Worm (Caenorhabditis elegans) whole organism, young adult: Measurements from ENCODE around the gene F17E9.2.
"Not testable (repeated sequence)": the region's sequence is repeated elsewhere in the genome, so short reads cannot be mapped to it uniquely, and the experiment has no call there.

Experiments
- B0261.1 ChIP-seq: sonication (generic microtip); optimal IDR thresholded peaks from 2 replicates; lab custom pipeline; 2016; ENCODE audit warnings: mild to moderate bottlenecking, missing genetic modification characterization, moderate library complexity, missing compliant biosample characterization
- F10E7.11 ChIP-seq: sonication (generic microtip); optimal IDR thresholded peaks from 2 replicates; lab custom pipeline; 2017; ENCODE audit warnings: mild to moderate bottlenecking, missing genetic modification characterization, moderate library complexity, missing compliant biosample characterization
- F37B4.10 ChIP-seq: fragments of 200-800 bp; sonication (Bioruptor generic); IDR thresholded peaks from 2 replicates; pipeline ENCODE4 v1.3.6; 2022; ENCODE audit warnings: missing genetic modification characterization, missing compliant biosample characterization
- T26A5.8 ChIP-seq: sonication (generic microtip); optimal IDR thresholded peaks from 2 replicates; lab custom pipeline; 2016; ENCODE audit warnings: missing genetic modification characterization, missing compliant biosample characterization
- Y53G8AR.9 ChIP-seq: fragments of 200-800 bp; sonication (Bioruptor generic); conservative IDR thresholded peaks from 2 replicates; pipeline ENCODE4 v1.3.6; 2022; ENCODE audit warnings: missing genetic modification reagents, missing genetic modification characterization, missing compliant biosample characterization
- Y79H2A.3 ChIP-seq: fragments of 200-800 bp; sonication (Bioruptor generic); conservative IDR thresholded peaks from 2 replicates; pipeline ENCODE4 v1.3.6; 2022; ENCODE audit warnings: missing genetic modification reagents, missing genetic modification characterization, missing compliant biosample characterization
- ama-1 ChIP-seq, 3 experiments: fragments of 150-350 bp in 1 of 3; sonication (generic microtip) in 2 of 3; optimal IDR thresholded peaks; 2 replicates each; lab custom pipeline; 2014 to 2018; ENCODE audit warnings: missing biosample characterization in 2 of 3, missing genetic modification characterization in 2 of 3, missing genetic modification reagents in 2 of 3
- atf-7 ChIP-seq: sonication (generic microtip); optimal IDR thresholded peaks from 2 replicates; lab custom pipeline; 2017; ENCODE audit warnings: mild to moderate bottlenecking, missing genetic modification characterization, missing compliant biosample characterization
- attf-6 ChIP-seq: fragments of 200-800 bp; sonication (Bioruptor generic); IDR thresholded peaks from 2 replicates; pipeline ENCODE4 v1.3.6; 2022; ENCODE audit warnings: missing genetic modification reagents, missing genetic modification characterization, missing compliant biosample characterization
- bed-1 ChIP-seq: fragments of 200-800 bp; sonication (Bioruptor generic); IDR thresholded peaks from 2 replicates; pipeline ENCODE4 v1.3.6; 2022; ENCODE audit warnings: missing genetic modification reagents, missing genetic modification characterization, missing compliant biosample characterization
- cebp-1 ChIP-seq, 2 experiments: fragments of 200-800 bp in 1 of 2; sonication (Bioruptor generic) in 1 of 2; sonication (generic microtip) in 1 of 2; IDR thresholded peaks in 1 of 2; optimal IDR thresholded peaks in 1 of 2; 2 replicates each; pipeline versions ENCODE4 v1.3.6 to Lab custom; 2017 to 2022; ENCODE audit warnings: missing compliant biosample characterization in 2 of 2, missing genetic modification characterization in 2 of 2, mild to moderate bottlenecking in 1 of 2, missing genetic modification reagents in 1 of 2, moderate library complexity in 1 of 2
- ceh-100 ChIP-seq: fragments of 200-800 bp; sonication (Bioruptor generic); IDR thresholded peaks from 2 replicates; pipeline ENCODE4 v1.3.6; 2022; ENCODE audit warnings: missing genetic modification reagents, missing genetic modification characterization, missing compliant biosample characterization
- ceh-58 ChIP-seq: fragments of 200-800 bp; sonication (Bioruptor generic); IDR thresholded peaks from 2 replicates; pipeline ENCODE4 v1.3.6; 2022; ENCODE audit warnings: missing genetic modification characterization, missing compliant biosample characterization
- die-1 ChIP-seq: sonication (generic microtip); optimal IDR thresholded peaks from 2 replicates; lab custom pipeline; 2016; ENCODE audit warnings: missing genotype, mild to moderate bottlenecking, missing genetic modification characterization, missing compliant biosample characterization
- dpl-1 ChIP-seq: fragments of 150-350 bp; optimal IDR thresholded peaks from 2 replicates; lab custom pipeline; 2014; ENCODE audit warnings: missing biosample characterization, missing genetic modification reagents, missing genetic modification characterization
- egl-18 ChIP-seq: fragments of 200-800 bp; sonication (Bioruptor generic); IDR thresholded peaks from 2 replicates; pipeline ENCODE4 v1.3.6; 2022; ENCODE audit warnings: missing genetic modification reagents, missing genetic modification characterization, missing compliant biosample characterization
- egrh-3 ChIP-seq: fragments of 200-800 bp; sonication (Bioruptor generic); IDR thresholded peaks from 2 replicates; pipeline ENCODE4 v1.3.6; 2022; ENCODE audit warnings: missing genetic modification reagents, missing genetic modification characterization, missing compliant biosample characterization
- ets-4 ChIP-seq: fragments of 200-800 bp; sonication (Bioruptor generic); optimal IDR thresholded peaks from 2 replicates; lab custom pipeline; 2018; ENCODE audit warnings: mild to moderate bottlenecking, missing genetic modification characterization, missing compliant biosample characterization
- hlh-12 ChIP-seq: sonication (generic microtip); optimal IDR thresholded peaks from 2 replicates; lab custom pipeline; 2016; ENCODE audit warnings: missing genetic modification characterization, missing compliant biosample characterization
- hlh-26 ChIP-seq: fragments of 200-800 bp; sonication (Bioruptor generic); conservative IDR thresholded peaks from 2 replicates; pipeline ENCODE4 v1.3.6; 2022; ENCODE audit warnings: missing genetic modification reagents, missing genetic modification characterization, missing compliant biosample characterization
- hsf-1 ChIP-seq: fragments of 200-800 bp; sonication (Bioruptor generic); IDR thresholded peaks from 2 replicates; pipeline ENCODE4 v1.3.6; 2022; ENCODE audit warnings: missing genetic modification reagents, missing genetic modification characterization, missing compliant biosample characterization
- lin-40 ChIP-seq: sonication (generic microtip); optimal IDR thresholded peaks from 2 replicates; lab custom pipeline; 2016; ENCODE audit warnings: missing genetic modification characterization, mild to moderate bottlenecking, missing compliant biosample characterization, missing genotype, missing genetic modification reagents
- madf-6 ChIP-seq: fragments of 200-800 bp; sonication (Bioruptor generic); IDR thresholded peaks from 2 replicates; pipeline ENCODE4 v1.3.6; 2022; ENCODE audit warnings: missing genetic modification reagents, missing genetic modification characterization, missing compliant biosample characterization
- madf-8 ChIP-seq: fragments of 200-800 bp; sonication (Bioruptor generic); conservative IDR thresholded peaks from 2 replicates; pipeline ENCODE4 v1.3.6; 2022; ENCODE audit warnings: missing genetic modification reagents, missing genetic modification characterization, missing compliant biosample characterization
- mel-28 ChIP-seq: sonication (generic microtip); optimal IDR thresholded peaks from 2 replicates; lab custom pipeline; 2016; ENCODE audit warnings: borderline replicate concordance, mild to moderate bottlenecking, missing genetic modification characterization, missing compliant biosample characterization
- mxl-1 ChIP-seq: sonication (generic microtip); optimal IDR thresholded peaks from 2 replicates; lab custom pipeline; 2016; ENCODE audit warnings: missing genetic modification characterization, missing compliant biosample characterization
- nfya-2 ChIP-seq: fragments of 200-800 bp; sonication (Bioruptor generic); IDR thresholded peaks from 2 replicates; pipeline ENCODE4 v1.3.6; 2022; ENCODE audit warnings: missing genetic modification reagents, missing genetic modification characterization, missing compliant biosample characterization
- nhr-27 ChIP-seq: fragments of 200-800 bp; sonication (Bioruptor generic); optimal IDR thresholded peaks from 2 replicates; lab custom pipeline; 2018; ENCODE audit warnings: mild to moderate bottlenecking, missing genetic modification characterization, moderate library complexity, missing compliant biosample characterization
- pha-4 ChIP-seq: fragments of 150-350 bp; sonication (generic microtip); optimal IDR thresholded peaks from 2 replicates; lab custom pipeline; 2014; ENCODE audit warnings: missing biosample characterization, missing genetic modification reagents, missing genetic modification characterization
- snpc-3.4 ChIP-seq: sonication (generic microtip); optimal IDR thresholded peaks from 2 replicates; lab custom pipeline; 2017; ENCODE audit warnings: missing genetic modification characterization, mild to moderate bottlenecking, missing compliant biosample characterization, antibody characterized with exemption, moderate library complexity, missing genotype, missing genetic modification reagents
- tbp1 ChIP-seq: fragments of 200-800 bp; sonication (Bioruptor generic); optimal IDR thresholded peaks from 2 replicates; lab custom pipeline; 2018; ENCODE audit warnings: mild to moderate bottlenecking, missing genetic modification characterization, missing compliant biosample characterization
- tbx-9 ChIP-seq: sonication (generic microtip); optimal IDR thresholded peaks from 2 replicates; lab custom pipeline; 2016; ENCODE audit warnings: borderline replicate concordance, missing genetic modification characterization, inconsistent platforms, missing compliant biosample characterization
- unc-62 ChIP-seq: fragments of 150-350 bp; optimal IDR thresholded peaks from 2 replicates; lab custom pipeline; 2014; ENCODE audit warnings: missing biosample characterization, missing genetic modification reagents, missing genetic modification characterization
- zfh-2 ChIP-seq: fragments of 200-800 bp; sonication (Bioruptor generic); conservative IDR thresholded peaks from 2 replicates; pipeline ENCODE4 v1.3.6; 2022; ENCODE audit warnings: missing genetic modification reagents, missing genetic modification characterization, missing compliant biosample characterization
- ztf-25 ChIP-seq: fragments of 200-800 bp; sonication (Bioruptor generic); IDR thresholded peaks from 2 replicates; pipeline ENCODE4 v1.3.6; 2022; ENCODE audit warnings: missing genetic modification reagents, missing genetic modification characterization, missing compliant biosample characterization

Gene F17E9.2

ce11 chrIV:8384737-8385136, 29.0 kb downstream of the F17E9.2 start:
- TF ChIP-seq Y53G8AR.9 (GFP tag; lab: Robert Waterston, UW), result no peak
- no peak for TF ChIP-seq F10E7.11 (tag; lab: Kevin White, UChicago)
- TF ChIP-seq dpl-1 (GFP tag; lab: Kevin White, UChicago), result no peak
- no peak for TF ChIP-seq mel-28 (tag; lab: Kevin White, UChicago)
- no peak for TF ChIP-seq zfh-2 (GFP tag; lab: Robert Waterston, UW)
- TF ChIP-seq ztf-25 (GFP tag; lab: Robert Waterston, UW), result no peak
- no peak for TF ChIP-seq attf-6 (GFP tag; lab: Robert Waterston, UW)
- TF ChIP-seq Y79H2A.3 (GFP tag; lab: Robert Waterston, UW), result no peak
- no peak for TF ChIP-seq madf-6 (GFP tag; lab: Robert Waterston, UW)
- TF ChIP-seq cebp-1 (GFP tag; IDR thresholded peaks at IDR 0.05; lab: Robert Waterston, UW), result no peak
- TF ChIP-seq cebp-1 (tag; optimal IDR thresholded peaks at IDR 0.05; lab: Kevin White, UChicago), result no peak
- TF ChIP-seq ets-4, result no peak
- TF ChIP-seq F37B4.10 (GFP tag; lab: Robert Waterston, UW), result no peak
- no peak for TF ChIP-seq unc-62
- TF ChIP-seq lin-40 (tag; lab: Kevin White, UChicago), result no peak
- TF ChIP-seq mxl-1 (tag; lab: Kevin White, UChicago), result no peak
- no peak for TF ChIP-seq tbx-9

- no peak for TF ChIP-seq hsf-1 (GFP tag; lab: Robert Waterston, UW)
- no peak for TF ChIP-seq egl-18 (GFP tag; lab: Robert Waterston, UW)
- TF ChIP-seq atf-7 (tag; lab: Kevin White, UChicago), result no peak
- no peak for TF ChIP-seq bed-1 (GFP tag; lab: Robert Waterston, UW)
- TF ChIP-seq ceh-100, result no peak
- TF ChIP-seq ceh-58, result no peak
- TF ChIP-seq hlh-26 (GFP tag; lab: Robert Waterston, UW), result no peak
- no peak for TF ChIP-seq hlh-12 (tag; lab: Kevin White, UChicago)
- TF ChIP-seq die-1 (tag; lab: Kevin White, UChicago), result no peak
- TF ChIP-seq madf-6 (GFP tag; lab: Robert Waterston, UW), result no peak
- TF ChIP-seq T26A5.8 (tag; lab: Kevin White, UChicago), result no peak
- TF ChIP-seq nhr-27 (tag; lab: Kevin White, UChicago), result no peak
- no peak for TF ChIP-seq madf-8 (GFP tag; lab: Robert Waterston, UW)
- TF ChIP-seq egrh-3 (GFP tag; lab: Robert Waterston, UW), result no peak
- no peak for TF ChIP-seq nfya-2
- TF ChIP-seq zfh-2 (GFP tag; lab: Robert Waterston, UW), result no peak
- no peak for TF ChIP-seq cebp-1 (GFP tag; IDR thresholded peaks at IDR 0.05; lab: Robert Waterston, UW)
- no peak for TF ChIP-seq cebp-1 (tag; optimal IDR thresholded peaks at IDR 0.05; lab: Kevin White, UChicago)
- TF ChIP-seq dpl-1 (GFP tag; lab: Kevin White, UChicago), result no peak
These were observed 30.0 kb downstream of the F17E9.2 start for ce11 chrIV:8385662-8386061.

ce11 chrIV:8389139-8389538, 33.4 kb downstream of the F17E9.2 start, which contains the start of gene D2096.10:
TSS of gene D2096.10 (minus strand) at chrIV:8389239.
- TF ChIP-seq B0261.1 (tag; lab: Kevin White, UChicago); tbp1 (GFP tag; lab: Kevin White, UChicago); pha-4: not testable (repeated sequence)
- TF ChIP-seq, all 124 proteins: peak for 0; not testable (repeated sequence) for 124

- TF ChIP-seq ama-1 (optimal IDR thresholded peaks at IDR 0.05; lab: Kevin White, UChicago), result no peak
- TF ChIP-seq ama-1 (GFP tag; optimal IDR thresholded peaks at IDR 0.05; lab: Kevin White, UChicago), result no peak
- TF ChIP-seq snpc-3.4, result no peak
- TF ChIP-seq madf-8 (GFP tag; lab: Robert Waterston, UW), result no peak
These were observed 38.4 kb downstream of the F17E9.2 start, which contains the start of gene D2096.11 for ce11 chrIV:8394105-8394504. TSS of gene D2096.11 (minus strand) at chrIV:8394205.
